Worm (Caenorhabditis elegans): ENCODE results near the gene F37B12.1.

DNA sequence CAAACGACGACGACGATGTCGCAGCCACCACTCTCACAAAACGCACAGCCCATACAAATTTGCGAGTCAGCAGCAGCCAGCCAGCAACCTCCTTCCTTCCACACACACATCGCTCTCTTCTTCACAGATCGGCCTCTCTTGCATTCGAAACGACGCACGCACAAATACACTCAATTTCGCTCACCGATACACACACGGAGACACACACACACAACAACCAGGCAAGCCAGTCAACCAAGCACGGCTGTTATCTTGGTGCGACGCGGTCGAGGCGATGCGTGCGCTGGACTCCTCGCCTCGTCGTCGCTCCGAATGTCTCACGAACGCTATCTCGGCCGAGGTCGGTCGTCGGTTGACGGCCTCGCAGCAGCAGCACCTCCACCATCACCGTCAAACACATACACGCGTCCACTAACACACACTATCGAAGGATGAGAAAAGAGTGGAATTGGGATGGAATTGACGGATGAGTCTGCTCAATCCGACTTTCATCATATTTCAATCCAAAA, 31.3 kb upstream of the F37B12.1 start:
- peak; percentile 85 for TF ChIP-seq lin-13 (tag; optimal IDR thresholded peaks at IDR 0.05)
- TF ChIP-seq ztf-11 (tag; optimal IDR thresholded peaks at IDR 0.05): peak; percentile 96
- TF ChIP-seq lsy-2 (tag; optimal IDR thresholded peaks at IDR 0.05): peak; percentile 72
- TF ChIP-seq unc-62 (GFP tag; optimal IDR thresholded peaks at IDR 0.05): peak; percentile 77
- peak; percentile 1 for TF ChIP-seq lin-32 (GFP tag; optimal IDR thresholded peaks at IDR 0.05)
- TF ChIP-seq ceh-43 (GFP tag; optimal IDR thresholded peaks at IDR 0.05): peak; percentile 72
- peak; percentile 93 for TF ChIP-seq pha-4 (tag; optimal IDR thresholded peaks at IDR 0.05)
- peak; percentile 83 for TF ChIP-seq M03D4.4 (tag; optimal IDR thresholded peaks at IDR 0.05)
